Fruit fly (Drosophila melanogaster) whole organism, prepupa: Measurements from ENCODE around the gene RIOK2.

Experiments
- Blimp-1 ChIP-seq: fragments of 200-800 bp; sonication (Bioruptor generic); optimal IDR thresholded peaks from 3 replicates; lab custom pipeline; 2017; ENCODE audit warnings: missing biosample characterization, missing genetic modification characterization, mild to moderate bottlenecking, moderate library complexity, missing genetic modification reagents
- CG10669 ChIP-seq: fragments of 200-800 bp; sonication (Bioruptor generic); optimal IDR thresholded peaks from 3 replicates; lab custom pipeline; 2018; ENCODE audit warnings: missing biosample characterization, mild to moderate bottlenecking, missing genetic modification characterization, moderate library complexity
- CG1621 ChIP-seq: fragments of 200-800 bp; sonication (Bioruptor generic); optimal IDR thresholded peaks from 3 replicates; lab custom pipeline; 2018; ENCODE audit warnings: missing biosample characterization, mild to moderate bottlenecking, missing genetic modification characterization
- CG16779 ChIP-seq: fragments of 200-800 bp; sonication (Bioruptor generic); optimal IDR thresholded peaks from 3 replicates; lab custom pipeline; 2017; ENCODE audit warnings: missing biosample characterization, mild to moderate bottlenecking, missing genetic modification characterization
- CG31627 ChIP-seq: fragments of 200-800 bp; sonication (Bioruptor generic); optimal IDR thresholded peaks from 3 replicates; lab custom pipeline; 2016; ENCODE audit warnings: missing biosample characterization, missing genetic modification characterization
- CG4318 ChIP-seq: fragments of 200-800 bp; sonication (Bioruptor generic); optimal IDR thresholded peaks from 3 replicates; lab custom pipeline; 2017; ENCODE audit warnings: missing biosample characterization, mild to moderate bottlenecking, missing genetic modification characterization
- CG6163 ChIP-seq: fragments of 200-800 bp; sonication (Bioruptor generic); IDR thresholded peaks from 3 replicates; pipeline ENCODE4 v1.3.6; 2022; ENCODE audit warnings: missing biosample characterization, missing genetic modification characterization
- CG6276 ChIP-seq: fragments of 200-800 bp; sonication (Bioruptor generic); optimal IDR thresholded peaks from 2 replicates; lab custom pipeline; 2017; ENCODE audit warnings: missing biosample characterization, mild to moderate bottlenecking, missing genetic modification characterization
- CG6808 ChIP-seq: fragments of 200-800 bp; sonication (Bioruptor generic); optimal IDR thresholded peaks from 3 replicates; lab custom pipeline; 2017; ENCODE audit warnings: missing biosample characterization, missing genetic modification characterization, mild to moderate bottlenecking, moderate library complexity, missing genetic modification reagents
- CG7368 ChIP-seq: fragments of 200-800 bp; sonication (Bioruptor generic); optimal IDR thresholded peaks from 3 replicates; lab custom pipeline; 2016; ENCODE audit warnings: missing biosample characterization, missing genetic modification characterization
- CG8119 ChIP-seq: fragments of 200-800 bp; sonication (Bioruptor generic); IDR thresholded peaks from 3 replicates; pipeline ENCODE4 v1.3.6; 2022; ENCODE audit warnings: missing biosample characterization, missing genetic modification characterization
- CG8319 ChIP-seq: fragments of 200-800 bp; sonication (Bioruptor generic); optimal IDR thresholded peaks from 3 replicates; lab custom pipeline; 2016; ENCODE audit warnings: missing biosample characterization, missing genetic modification characterization
- Eip93F ChIP-seq: fragments of 200-800 bp; sonication (Bioruptor generic); optimal IDR thresholded peaks from 2 replicates; lab custom pipeline; 2016; ENCODE audit warnings: missing biosample characterization, mild to moderate bottlenecking, missing genetic modification characterization
- Hr38 ChIP-seq: sonication (Bioruptor generic); optimal IDR thresholded peaks from 2 replicates; lab custom pipeline; 2016; ENCODE audit warnings: missing biosample characterization, missing genetic modification characterization
- Hr4 ChIP-seq: fragments of 200-800 bp; sonication (Bioruptor generic); optimal IDR thresholded peaks from 3 replicates; lab custom pipeline; 2016; ENCODE audit warnings: missing biosample characterization, missing genetic modification characterization
- Lpt ChIP-seq: fragments of 200-800 bp; sonication (Bioruptor generic); optimal IDR thresholded peaks from 3 replicates; lab custom pipeline; 2016; ENCODE audit warnings: missing biosample characterization, missing genetic modification characterization
- Sox102F ChIP-seq: fragments of 200-800 bp; sonication (Bioruptor generic); optimal IDR thresholded peaks from 2 replicates; lab custom pipeline; 2016; ENCODE audit warnings: missing biosample characterization, mild to moderate bottlenecking, missing genetic modification characterization
- Sox14 ChIP-seq: fragments of 200-800 bp; sonication (Bioruptor generic); optimal IDR thresholded peaks from 3 replicates; lab custom pipeline; 2016; ENCODE audit warnings: missing biosample characterization, missing genetic modification characterization
- Sox15 ChIP-seq: fragments of 200-800 bp; sonication (Bioruptor generic); optimal IDR thresholded peaks from 3 replicates; lab custom pipeline; 2016; ENCODE audit warnings: missing biosample characterization, missing genetic modification characterization
- dsx ChIP-seq: fragments of 200-800 bp; optimal IDR thresholded peaks from 3 replicates; lab custom pipeline; 2019; ENCODE audit warnings: missing biosample characterization, mild to moderate bottlenecking, missing genetic modification characterization, moderate library complexity; ENCODE audit not compliant: poor library complexity, severe bottlenecking
- eg ChIP-seq: fragments of 200-800 bp; sonication (Bioruptor generic); IDR thresholded peaks from 3 replicates; pipeline ENCODE4 v1.3.6; 2022; ENCODE audit warnings: missing biosample characterization, missing genetic modification characterization
- fkh ChIP-seq: fragments of 200-800 bp; sonication (Bioruptor generic); optimal IDR thresholded peaks from 3 replicates; lab custom pipeline; 2017; ENCODE audit warnings: missing biosample characterization, mild to moderate bottlenecking, missing genetic modification characterization, moderate library complexity
- lz ChIP-seq: fragments of 200-800 bp; sonication (Bioruptor generic); optimal IDR thresholded peaks from 3 replicates; lab custom pipeline; 2016; ENCODE audit warnings: missing biosample characterization, missing genetic modification characterization
- pdm3 ChIP-seq: fragments of 200-800 bp; sonication (Bioruptor generic); optimal IDR thresholded peaks from 3 replicates; lab custom pipeline; 2016; ENCODE audit warnings: missing biosample characterization, missing genetic modification characterization
- spab ChIP-seq: fragments of 200-800 bp; sonication (Bioruptor generic); optimal IDR thresholded peaks from 2 replicates; lab custom pipeline; 2017; ENCODE audit warnings: missing biosample characterization, mild to moderate bottlenecking, missing genetic modification characterization, missing genetic modification reagents
- svp ChIP-seq: fragments of 200-800 bp; sonication (Bioruptor generic); peaks from one replicate; lab custom pipeline; 2016; ENCODE audit warnings: missing biosample characterization, missing genetic modification characterization
- vri ChIP-seq: fragments of 200-800 bp; sonication (Bioruptor generic); optimal IDR thresholded peaks from 3 replicates; lab custom pipeline; 2016; ENCODE audit warnings: missing biosample characterization, mild to moderate bottlenecking, missing genetic modification characterization

Gene RIOK2

dm6 chr3R:25302239-25302638 lies 36.6 kb downstream of the RIOK2 start, which contains the start of gene CG31370:
Gene CG31370, plus strand, starts transcription at chr3R:25302464.
- TF ChIP-seq CG10669 (GFP tag; lab: Kevin White, UChicago) (no peak), eg (GFP tag; lab: Robert Waterston, UW) (no peak), pdm3 (GFP tag; lab: Kevin White, UChicago) (no peak), Hr4 (no peak), Hr38 (no peak), CG8319 (no peak), CG1621 (no peak), CG16779 (no peak)

dm6 chr3R:25303857-25304440 lies 38.3 kb downstream of the RIOK2 start, which contains the start of gene CG31436:
Gene CG31436, plus strand, starts transcription at chr3R:25304137.
- TF ChIP-seq CG6808 (GFP tag; lab: Kevin White, UChicago) = no peak
- peak; percentile 45 for TF ChIP-seq fkh (GFP tag; lab: Kevin White, UChicago)
- TF ChIP-seq svp (GFP tag; lab: Kevin White, UChicago) = peak; percentile 97

DNA sequence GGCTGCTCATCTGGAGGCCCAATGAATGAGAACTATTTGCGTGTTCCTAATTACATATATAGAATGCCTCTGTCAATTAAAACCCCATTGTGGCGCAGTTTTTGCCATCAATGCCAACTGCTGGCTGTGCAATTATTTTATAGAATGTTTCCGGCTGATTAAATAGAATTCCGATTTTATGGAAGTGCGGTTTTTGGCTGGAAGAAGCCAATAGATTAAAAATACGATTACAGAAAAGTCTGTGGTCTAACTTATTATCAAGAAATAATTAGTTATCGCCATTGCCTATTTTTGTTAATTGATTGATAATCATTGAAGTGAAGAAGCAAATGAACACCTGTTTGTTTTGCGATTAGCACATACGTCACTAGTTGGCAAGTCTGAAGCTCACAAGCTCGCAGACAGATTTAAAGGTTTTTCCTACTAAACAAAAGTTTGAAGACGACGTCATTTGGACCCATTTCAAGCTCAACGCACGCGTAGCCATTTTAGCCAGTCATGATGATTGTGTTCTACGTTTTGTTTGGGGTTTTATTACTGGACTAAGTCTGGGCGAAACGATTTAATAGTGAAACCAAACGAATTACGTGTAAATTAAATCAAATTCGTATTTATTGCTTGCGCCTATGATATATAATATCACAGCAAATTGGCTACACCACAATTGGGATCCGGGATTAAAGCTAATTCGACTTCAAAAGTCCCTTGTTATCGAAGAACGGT lies 40.3 kb downstream of the RIOK2 start:
- TF ChIP-seq lz (GFP tag; lab: Kevin White, UChicago) (no peak), vri (GFP tag; lab: Kevin White, UChicago) (peak; percentile 26), fkh (GFP tag; lab: Kevin White, UChicago) (peak; percentile 56)

dm6 chr3R:25308228-25308627 lies 42.6 kb downstream of the RIOK2 start, which contains the start of gene CG10550:
Gene CG10550, minus strand, starts transcription at chr3R:25308391.
- TF ChIP-seq Hr38 (no peak), Sox102F (GFP tag; lab: Kevin White, UChicago) (no peak), spab (GFP tag; lab: Kevin White, UChicago) (no peak), CG8319 (no peak), Blimp-1 (GFP tag; lab: Kevin White, UChicago) (no peak)
- TF ChIP-seq, all 60 proteins: peak for 0

- TF ChIP-seq vri (GFP tag; lab: Kevin White, UChicago) = peak; percentile 9
- TF ChIP-seq Eip93F (GFP tag; lab: Kevin White, UChicago) = no peak
These were observed 43.5 kb downstream of the RIOK2 start for dm6 chr3R:25309175-25309574.

- TF ChIP-seq CG8119 (GFP tag; lab: Robert Waterston, UW) = no peak
- TF ChIP-seq Sox14 = no peak
- TF ChIP-seq Hr4 = no peak
These were observed 45.2 kb downstream of the RIOK2 start, which contains the start of gene CG31099 for dm6 chr3R:25310843-25311242. Gene CG31099, minus strand, starts transcription at chr3R:25310943.

DNA sequence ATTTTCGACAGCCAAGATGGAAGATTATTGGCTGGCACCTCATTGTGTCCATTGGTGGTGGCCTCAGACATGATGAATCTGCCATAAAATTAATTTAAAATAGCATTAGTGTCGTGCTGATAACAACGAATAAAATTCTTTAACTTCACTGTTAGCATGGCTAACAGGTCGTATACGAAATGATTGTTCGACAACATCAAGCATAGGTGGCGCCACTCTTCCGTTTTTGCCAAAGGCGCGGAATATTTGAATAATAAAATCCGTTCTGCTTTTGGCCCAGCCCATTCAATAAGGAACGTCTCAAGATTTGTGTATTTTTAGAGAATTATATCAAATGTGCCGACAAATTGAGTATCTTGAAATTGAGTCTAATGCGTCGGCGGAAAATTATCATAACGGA lies 46.9 kb downstream of the RIOK2 start:
- TF ChIP-seq svp (GFP tag; lab: Kevin White, UChicago) = no peak
- no peak for TF ChIP-seq CG6163 (GFP tag; lab: Robert Waterston, UW)
- no peak for TF ChIP-seq Sox15
- TF ChIP-seq CG4318 (GFP tag; lab: Kevin White, UChicago) = no peak
- TF ChIP-seq CG6808 (GFP tag; lab: Kevin White, UChicago) = no peak
- no peak for TF ChIP-seq CG7368 (GFP tag; lab: Kevin White, UChicago)
- TF ChIP-seq dsx = no peak
- no peak for TF ChIP-seq CG31627 (GFP tag; lab: Kevin White, UChicago)
- no peak for TF ChIP-seq CG6276 (GFP tag; lab: Kevin White, UChicago)
- no peak for TF ChIP-seq Lpt (GFP tag; lab: Kevin White, UChicago)
